Worm (Caenorhabditis elegans): ENCODE measurements around the gene mpz-5.
A peak's percentile ranks its signal among the peaks of the same experiment; 100 is the strongest.

The mpz-5 gene

ce11 chrIV:10409377-10409776 lies 35.8 kb upstream of the mpz-5 start, which contains the start of gene rfk-1:
Gene rfk-1, minus strand, starts transcription at chrIV:10409477.
- no peak for TF ChIP-seq ceh-31 (tag; optimal IDR thresholded peaks at IDR 0.05)
- no peak for TF ChIP-seq fkh-6 (tag; optimal IDR thresholded peaks at IDR 0.05)
- TF ChIP-seq C38D4.7 (GFP tag; optimal IDR thresholded peaks at IDR 0.05), result no peak
- no peak for TF ChIP-seq ztf-16 (tag; optimal IDR thresholded peaks at IDR 0.05)
- no peak for TF ChIP-seq K02D7.2 (tag; optimal IDR thresholded peaks at IDR 0.05)
- TF ChIP-seq tbx-2 (tag; optimal IDR thresholded peaks at IDR 0.05), result no peak
- no peak for TF ChIP-seq fkh-10 (GFP tag; optimal IDR thresholded peaks at IDR 0.05)
- TF ChIP-seq ceh-34 (tag; optimal IDR thresholded peaks at IDR 0.05), result no peak
- no peak for TF ChIP-seq unc-42 (tag; optimal IDR thresholded peaks at IDR 0.05)
- TF ChIP-seq mec-3 (tag; optimal IDR thresholded peaks at IDR 0.05; ENCODE audit: borderline replicate concordance), result no peak
- no peak for TF ChIP-seq syd-9 (tag; optimal IDR thresholded peaks at IDR 0.05)
- TF ChIP-seq ceh-14 (tag; optimal IDR thresholded peaks at IDR 0.05), result no peak
- no peak for TF ChIP-seq madf-2 (tag; optimal IDR thresholded peaks at IDR 0.05)
- no peak for TF ChIP-seq tbx-7 (tag; optimal IDR thresholded peaks at IDR 0.05)
- TF ChIP-seq hlh-6 (tag; optimal IDR thresholded peaks at IDR 0.05), result no peak

ce11 chrIV:10403193-10404058 lies 29.8 kb upstream of the mpz-5 start, which contains the start of gene gpa-7:
Gene gpa-7, plus strand, starts transcription at chrIV:10404008.
- no peak for TF ChIP-seq pha-2 (tag; optimal IDR thresholded peaks at IDR 0.05)
- no peak for TF ChIP-seq ets-4 (tag; optimal IDR thresholded peaks at IDR 0.05)
- no peak for TF ChIP-seq madf-2 (tag; optimal IDR thresholded peaks at IDR 0.05)
- TF ChIP-seq sox-4 (tag; optimal IDR thresholded peaks at IDR 0.05), result no peak
- peak; percentile 86 for TF ChIP-seq nfya-1 (tag; optimal IDR thresholded peaks at IDR 0.05)
- TF ChIP-seq nhr-11 (tag; optimal IDR thresholded peaks at IDR 0.05), result no peak
- TF ChIP-seq hlh-8 (tag; optimal IDR thresholded peaks at IDR 0.05), result peak; percentile 33
- TF ChIP-seq ceh-19 (GFP tag; optimal IDR thresholded peaks at IDR 0.05), result peak; percentile 74
- TF ChIP-seq ahr-1 (tag; optimal IDR thresholded peaks at IDR 0.05), result no peak
- peak; percentile 44 for TF ChIP-seq rnt-1 (tag; optimal IDR thresholded peaks at IDR 0.05)
- TF ChIP-seq pag-3 (tag; optimal IDR thresholded peaks at IDR 0.05; ENCODE audit: borderline replicate concordance), result no peak
- no peak for TF ChIP-seq fkh-6 (tag; optimal IDR thresholded peaks at IDR 0.05)
- TF ChIP-seq K02D7.2 (tag; optimal IDR thresholded peaks at IDR 0.05), result no peak
- TF ChIP-seq fkh-10 (GFP tag; optimal IDR thresholded peaks at IDR 0.05), result peak; percentile 53
- TF ChIP-seq zip-5 (tag; optimal IDR thresholded peaks at IDR 0.05), result no peak
- peak; percentile 26 for TF ChIP-seq pros-1 (tag; optimal IDR thresholded peaks at IDR 0.05)
- TF ChIP-seq Y22D7AL.16 (tag; optimal IDR thresholded peaks at IDR 0.05), result no peak
- no peak for TF ChIP-seq ama-1 (optimal IDR thresholded peaks at IDR 0.05)
- peak; percentile 54 for TF ChIP-seq unc-55 (GFP tag; optimal IDR thresholded peaks at IDR 0.05)
- TF ChIP-seq tbx-7 (tag; optimal IDR thresholded peaks at IDR 0.05), result no peak
- TF ChIP-seq unc-42 (tag; optimal IDR thresholded peaks at IDR 0.05), result peak; percentile 86
- peak; percentile 35 for TF ChIP-seq pat-9 (tag; optimal IDR thresholded peaks at IDR 0.05)
- TF ChIP-seq F13H6.1 (tag; optimal IDR thresholded peaks at IDR 0.05), result peak; percentile 63
- TF ChIP-seq ceh-34 (tag; optimal IDR thresholded peaks at IDR 0.05), result peak; percentile 82
- no peak for TF ChIP-seq T23F11.4 (GFP tag; optimal IDR thresholded peaks at IDR 0.05)
- no peak for TF ChIP-seq ceh-48 (tag; optimal IDR thresholded peaks at IDR 0.05)
- TF ChIP-seq dve-1 (tag; optimal IDR thresholded peaks at IDR 0.05), result no peak
- peak; percentile 88 for TF ChIP-seq ceh-18 (tag; optimal IDR thresholded peaks at IDR 0.05)
- no peak for TF ChIP-seq che-1 (tag; optimal IDR thresholded peaks at IDR 0.05)
- no peak for TF ChIP-seq pax-1 (tag; optimal IDR thresholded peaks at IDR 0.05)
- no peak for TF ChIP-seq ceh-30 (tag; optimal IDR thresholded peaks at IDR 0.05)
- no peak for TF ChIP-seq dmd-4 (tag; optimal IDR thresholded peaks at IDR 0.05; ENCODE audit: borderline replicate concordance)
- no peak for TF ChIP-seq ceh-9 (tag; optimal IDR thresholded peaks at IDR 0.05)
- peak; percentile 3 for TF ChIP-seq mec-3 (tag; optimal IDR thresholded peaks at IDR 0.05; ENCODE audit: borderline replicate concordance)
- no peak for TF ChIP-seq hlh-15 (tag; optimal IDR thresholded peaks at IDR 0.05)
- TF ChIP-seq pha-4 (tag; optimal IDR thresholded peaks at IDR 0.05), result no peak
- peak; percentile 68 for TF ChIP-seq fax-1 (tag; optimal IDR thresholded peaks at IDR 0.05)
- TF ChIP-seq lin-11 (tag; optimal IDR thresholded peaks at IDR 0.05), result no peak
- TF ChIP-seq syd-9 (tag; optimal IDR thresholded peaks at IDR 0.05), result peak; percentile 37
- no peak for TF ChIP-seq ceh-45 (GFP tag; IDR thresholded peaks at IDR 0.05)
- TF ChIP-seq tbx-2 (tag; optimal IDR thresholded peaks at IDR 0.05), result peak; percentile 83
- TF ChIP-seq sdc-2 (tag; optimal IDR thresholded peaks at IDR 0.05), result peak; percentile 39
- no peak for TF ChIP-seq K09A11.1 (tag; optimal IDR thresholded peaks at IDR 0.05; ENCODE audit: insufficient read depth)
